Worm (Caenorhabditis elegans) whole organism, L1 larva: ENCODE data around the gene T22B7.4.

Experiments used
- lir-3 ChIP-seq: sonication (generic microtip); optimal IDR thresholded peaks from 2 replicates; lab custom pipeline; 2016; ENCODE audit warnings: mild to moderate bottlenecking, missing genetic modification characterization, moderate library complexity, missing compliant biosample characterization; ENCODE audit not compliant: poor library complexity
- nhr-76 ChIP-seq: sonication (generic microtip); optimal IDR thresholded peaks from 2 replicates; lab custom pipeline; 2017; ENCODE audit warnings: missing biosample characterization, missing genetic modification characterization
- unc-62 ChIP-seq: fragments of 150-350 bp; optimal IDR thresholded peaks from 2 replicates; lab custom pipeline; 2014; ENCODE audit warnings: missing biosample characterization, missing genetic modification reagents, missing genetic modification characterization

- no peak for TF ChIP-seq nhr-76 (tag; lab: Kevin White, UChicago)
- TF ChIP-seq unc-62 (GFP tag; lab: Kevin White, UChicago), result no peak
- TF ChIP-seq lir-3 (tag; lab: Kevin White, UChicago), result no peak
Measured at ce11 chrX:5591830-5592229, 49.4 kb downstream of the T22B7.4 start.
